Worm (Caenorhabditis elegans) whole organism, L1 larva: Measurements from ENCODE around the gene F44E2.4.

ENCODE experiments used
- C16A3.4 ChIP-seq: fragments of 150-350 bp; optimal IDR thresholded peaks from 2 replicates; lab custom pipeline; 2014; ENCODE audit warnings: missing biosample characterization, missing genetic modification characterization
- fkh-10 ChIP-seq: sonication (generic microtip); optimal IDR thresholded peaks from 2 replicates; lab custom pipeline; 2017; ENCODE audit warnings: missing biosample characterization, missing genetic modification reagents, missing genetic modification characterization
- fos-1 ChIP-seq: fragments of 150-350 bp; optimal IDR thresholded peaks from 2 replicates; lab custom pipeline; 2014; ENCODE audit warnings: missing biosample characterization, missing genetic modification characterization
- lin-39 ChIP-seq: fragments of 150-350 bp; optimal IDR thresholded peaks from 2 replicates; lab custom pipeline; 2014; ENCODE audit warnings: missing biosample characterization, missing genetic modification reagents, missing genetic modification characterization
- lsy-2 ChIP-seq, 2 experiments: fragments of 150-350 bp; optimal IDR thresholded peaks; 2 replicates each; lab custom pipeline; 2014; ENCODE audit warnings: missing biosample characterization in 2 of 2, missing genetic modification characterization in 2 of 2
- mep-1 ChIP-seq: fragments of 150-350 bp; optimal IDR thresholded peaks from 2 replicates; lab custom pipeline; 2014; ENCODE audit warnings: missing biosample characterization, missing genetic modification characterization
- nhr-237 ChIP-seq: fragments of 150-350 bp; optimal IDR thresholded peaks from 2 replicates; lab custom pipeline; 2014; ENCODE audit warnings: missing biosample characterization, missing genetic modification characterization
- unc-62 ChIP-seq: fragments of 150-350 bp; optimal IDR thresholded peaks from 2 replicates; lab custom pipeline; 2014; ENCODE audit warnings: missing biosample characterization, missing genetic modification reagents, missing genetic modification characterization

DNA sequence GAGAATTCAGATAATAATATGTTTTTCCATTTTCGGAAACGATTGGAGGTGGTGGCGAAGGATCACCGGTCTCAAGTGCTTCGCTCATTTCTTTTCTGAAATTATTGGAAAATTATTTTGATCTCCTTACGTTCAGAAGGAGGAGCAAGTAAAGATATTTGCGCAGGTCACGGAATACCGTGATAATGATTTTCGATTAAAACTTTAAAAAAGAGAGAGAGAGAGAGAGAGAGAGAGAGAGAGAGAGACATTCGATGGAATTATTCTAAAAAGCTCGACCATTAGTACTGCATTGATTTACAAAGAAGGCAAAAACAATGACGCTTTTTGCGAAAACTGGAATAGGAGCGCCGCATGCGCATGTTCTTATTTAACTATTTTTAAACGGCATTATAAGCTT is 46.0 kb downstream of the F44E2.4 start, which contains the start of gene ztf-1:
- no peak for TF ChIP-seq fos-1 (tag; lab: Kevin White, UChicago)
- TF ChIP-seq lsy-2 (tag; optimal IDR thresholded peaks at IDR 0.05; lab: Kevin White, UChicago): no peak
- TF ChIP-seq nhr-237 (tag; lab: Kevin White, UChicago): no peak
- TF ChIP-seq fkh-10 (GFP tag; lab: Kevin White, UChicago): no peak
- TF ChIP-seq mep-1 (tag; lab: Kevin White, UChicago): no peak
- no peak for TF ChIP-seq lin-39 (tag; lab: Kevin White, UChicago)
- no peak for TF ChIP-seq unc-62 (GFP tag; lab: Kevin White, UChicago)
- TF ChIP-seq C16A3.4 (tag; lab: Kevin White, UChicago): no peak
